Worm (Caenorhabditis elegans): ENCODE data around the gene F42H10.6.
A peak's percentile ranks its signal among the peaks of the same experiment; 100 is the strongest.

F42H10.6 gene

ce11 chrIII:8429035-8429434, 51.2 kb downstream of the F42H10.6 start, which contains the start of gene ZK1236.1 (continued):
- TF ChIP-seq die-1 (tag; optimal IDR thresholded peaks at IDR 0.05) (no peak), F33H1.4 (GFP tag; IDR thresholded peaks at IDR 0.05) (peak; percentile 36; the same call in 1 of the 2 replicates), C17E4.6 (GFP tag; IDR thresholded peaks at IDR 0.05) (no peak), Y95B8A.8 (GFP tag; IDR thresholded peaks at IDR 0.05) (no peak), ccch-3 (GFP tag; optimal IDR thresholded peaks at IDR 0.05) (no peak), unc-130 (GFP tag; optimal IDR thresholded peaks at IDR 0.05) (no peak), aptf-3 (GFP tag; IDR thresholded peaks at IDR 0.05) (no peak), lsy-27 (tag; optimal IDR thresholded peaks at IDR 0.05; ENCODE audit: borderline replicate concordance, insufficient read depth) (no peak), let-526 (GFP tag; IDR thresholded peaks at IDR 0.05) (no peak), lir-1 (GFP tag; conservative IDR thresholded peaks at IDR 0.05) (no peak), sea-2 (GFP tag; IDR thresholded peaks at IDR 0.05) (no peak), lsl-1 (GFP tag; optimal IDR thresholded peaks at IDR 0.05) (peak; percentile 59), egl-18 (GFP tag; IDR thresholded peaks at IDR 0.05) (no peak), Y56A3A.18 (GFP tag; IDR thresholded peaks at IDR 0.05) (no peak), ztf-3 (GFP tag; optimal IDR thresholded peaks at IDR 0.05) (no peak), dpl-1 (GFP tag; optimal IDR thresholded peaks at IDR 0.05) (no peak), ztf-22 (GFP tag; optimal IDR thresholded peaks at IDR 0.05) (no peak), ceh-91 (GFP tag; IDR thresholded peaks at IDR 0.05) (no peak), hmg-1.2 (GFP tag; IDR thresholded peaks at IDR 0.05) (no peak), B0035.1 (tag; optimal IDR thresholded peaks at IDR 0.05) (no peak), ztf-6 (GFP tag; IDR thresholded peaks at IDR 0.05) (no peak), zim-3 (tag; optimal IDR thresholded peaks at IDR 0.05) (no peak), fkh-3 (tag; optimal IDR thresholded peaks at IDR 0.05) (no peak), unc-62 (GFP tag; optimal IDR thresholded peaks at IDR 0.05) (no peak), attf-5 (GFP tag; optimal IDR thresholded peaks at IDR 0.05) (no peak), T26A5.8 (tag; optimal IDR thresholded peaks at IDR 0.05) (no peak), ets-4 (GFP tag; optimal IDR thresholded peaks at IDR 0.05) (no peak), hlh-12 (tag; optimal IDR thresholded peaks at IDR 0.05) (no peak)
